Fruit fly (Drosophila melanogaster) Kc167 (cell line): ENCODE data around the gene CG3281.

ENCODE experiments used
- Myc ChIP-seq: fragments of >200 bp; optimal IDR thresholded peaks from 2 replicates; lab custom pipeline; 2017; ENCODE audit warnings: missing external identifiers
- Sin3A ChIP-seq: fragments of >200 bp; optimal IDR thresholded peaks from 2 replicates; lab custom pipeline; 2018; ENCODE audit warnings: missing external identifiers
- h ChIP-seq: fragments of >200 bp; optimal IDR thresholded peaks from 3 replicates; lab custom pipeline; 2018; ENCODE audit warnings: missing external identifiers
- insv ChIP-seq: fragments of >200 bp; optimal IDR thresholded peaks from 3 replicates; lab custom pipeline; 2018; ENCODE audit warnings: missing external identifiers
- psq ChIP-seq: fragments of >200 bp; optimal IDR thresholded peaks from 2 replicates; lab custom pipeline; 2017; ENCODE audit warnings: missing external identifiers
- ttk ChIP-seq: sonication (Bioruptor generic); optimal IDR thresholded peaks from 2 replicates; lab custom pipeline; 2017; ENCODE audit warnings: missing external identifiers

Gene CG3281

DNA sequence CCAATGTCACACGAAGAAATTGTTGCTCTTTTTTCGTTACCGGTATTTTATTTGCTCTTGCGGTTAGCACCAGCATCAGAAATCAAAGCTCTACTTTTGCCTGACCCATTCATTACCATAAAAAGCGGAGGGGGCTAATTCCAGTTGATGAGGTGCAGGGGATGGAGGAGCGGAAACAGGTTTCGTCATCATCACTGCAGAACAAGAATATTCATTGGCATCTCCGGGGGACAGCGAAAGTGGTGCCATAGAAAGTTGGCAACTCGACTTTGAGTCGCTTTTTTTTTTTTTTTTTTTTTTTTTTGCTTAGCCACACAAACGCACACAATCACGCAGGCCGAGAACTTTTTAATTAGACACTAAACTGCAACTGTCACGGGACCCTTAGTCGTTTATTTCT lies 21.5 kb downstream of the CG3281 start:
- no peak for TF ChIP-seq ttk (lab: Kevin White, UChicago)
- TF ChIP-seq psq (lab: Kevin White, UChicago) = no peak
- no peak for TF ChIP-seq h (lab: Kevin White, UChicago)

dm6 chr3R:11937427-11938114 lies 25.0 kb downstream of the CG3281 start:
- TF ChIP-seq Sin3A = no peak
- no peak for TF ChIP-seq ttk (lab: Kevin White, UChicago)
- no peak for TF ChIP-seq psq (lab: Kevin White, UChicago)
- TF ChIP-seq h (lab: Kevin White, UChicago) = no peak
- TF ChIP-seq insv (lab: Kevin White, UChicago) = no peak
- TF ChIP-seq Myc (lab: Kevin White, UChicago) = no peak

dm6 chr3R:11933903-11934302 lies 28.7 kb downstream of the CG3281 start:
- TF ChIP-seq insv (lab: Kevin White, UChicago) (no peak), Sin3A (no peak), h (lab: Kevin White, UChicago) (no peak), psq (lab: Kevin White, UChicago) (no peak), Myc (lab: Kevin White, UChicago) (no peak), ttk (lab: Kevin White, UChicago) (no peak)

DNA sequence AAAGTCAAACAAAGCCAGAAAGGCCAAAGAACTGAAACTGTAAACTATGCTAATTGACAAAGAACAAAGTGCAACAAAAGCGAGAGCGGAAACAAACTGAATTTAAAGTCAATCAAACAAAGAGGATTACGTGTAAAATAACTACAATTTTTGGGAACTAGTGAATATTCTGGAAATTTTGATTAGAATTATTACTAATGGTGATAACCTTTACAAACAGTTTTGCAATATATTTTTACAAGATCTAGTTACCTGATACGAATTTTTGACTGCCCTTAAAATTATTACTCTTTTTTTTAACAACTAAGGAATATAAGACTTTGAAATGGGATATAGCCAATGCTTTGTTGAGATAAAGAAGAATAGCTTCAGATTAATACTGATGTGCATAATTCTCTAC lies 31.6 kb downstream of the CG3281 start, which contains the start of gene CG14731:
TSS of gene CG14731 (plus strand) at position 301 of the 400 bp plus-strand sequence.
- TF ChIP-seq Myc (lab: Kevin White, UChicago) (no peak), psq (lab: Kevin White, UChicago) (no peak), h (lab: Kevin White, UChicago) (no peak), Sin3A (no peak), insv (lab: Kevin White, UChicago) (no peak), ttk (lab: Kevin White, UChicago) (no peak)

- no peak for TF ChIP-seq psq (lab: Kevin White, UChicago)
- TF ChIP-seq Myc (lab: Kevin White, UChicago) = no peak
- no peak for TF ChIP-seq h (lab: Kevin White, UChicago)
- no peak for TF ChIP-seq insv (lab: Kevin White, UChicago)
- TF ChIP-seq ttk (lab: Kevin White, UChicago) = no peak
Observed at dm6 chr3R:11920605-11921004, 42.0 kb downstream of the CG3281 start.
